Worm (Caenorhabditis elegans) whole organism, young adult: Measurements from ENCODE around the gene acr-20.

Source experiments
- B0035.1 ChIP-seq: sonication (generic microtip); optimal IDR thresholded peaks from 2 replicates; lab custom pipeline; 2016; ENCODE audit warnings: missing genetic modification characterization, mild to moderate bottlenecking, missing compliant biosample characterization, missing genotype, missing genetic modification reagents
- C06A6.2 ChIP-seq: fragments of 200-800 bp; sonication (Bioruptor generic); conservative IDR thresholded peaks from 2 replicates; pipeline ENCODE4 v1.3.6; 2022; ENCODE audit warnings: missing genetic modification characterization, missing compliant biosample characterization
- D2030.7 ChIP-seq: fragments of 200-800 bp; sonication (Bioruptor generic); IDR thresholded peaks from 2 replicates; pipeline ENCODE4 v1.3.6; 2022; ENCODE audit warnings: missing genetic modification reagents, missing genetic modification characterization, missing compliant biosample characterization
- F23B12.7 ChIP-seq: sonication (generic microtip); optimal IDR thresholded peaks from 2 replicates; lab custom pipeline; 2017; ENCODE audit warnings: missing genetic modification characterization, mild to moderate bottlenecking, missing compliant biosample characterization, antibody characterized with exemption, moderate library complexity; ENCODE audit not compliant: insufficient read depth
- F52B5.7 ChIP-seq: sonication (generic microtip); optimal IDR thresholded peaks from 2 replicates; lab custom pipeline; 2016; ENCODE audit warnings: mild to moderate bottlenecking, missing genetic modification characterization, missing compliant biosample characterization
- F57C9.4 ChIP-seq: sonication (generic microtip); optimal IDR thresholded peaks from 2 replicates; lab custom pipeline; 2017; ENCODE audit warnings: mild to moderate bottlenecking, missing genetic modification characterization, missing compliant biosample characterization
- K12H6.12 ChIP-seq: fragments of 200-800 bp; sonication (Bioruptor generic); optimal IDR thresholded peaks from 2 replicates; lab custom pipeline; 2018; ENCODE audit warnings: mild to moderate bottlenecking, missing genetic modification characterization, missing compliant biosample characterization
- Y53F4B.3 ChIP-seq: fragments of 200-800 bp; sonication (Bioruptor generic); IDR thresholded peaks from 2 replicates; pipeline ENCODE4 v1.3.6; 2022; ENCODE audit warnings: missing genetic modification reagents, missing genetic modification characterization, missing compliant biosample characterization
- atf-7 ChIP-seq: sonication (generic microtip); optimal IDR thresholded peaks from 2 replicates; lab custom pipeline; 2017; ENCODE audit warnings: mild to moderate bottlenecking, missing genetic modification characterization, missing compliant biosample characterization
- athp-1 ChIP-seq: sonication (generic microtip); optimal IDR thresholded peaks from 2 replicates; lab custom pipeline; 2017; ENCODE audit warnings: mild to moderate bottlenecking, missing genetic modification characterization, missing compliant biosample characterization
- cebp-1 ChIP-seq, 2 experiments: fragments of 200-800 bp in 1 of 2; sonication (Bioruptor generic) in 1 of 2; sonication (generic microtip) in 1 of 2; IDR thresholded peaks in 1 of 2; optimal IDR thresholded peaks in 1 of 2; 2 replicates each; pipeline versions ENCODE4 v1.3.6 to Lab custom; 2017 to 2022; ENCODE audit warnings: missing compliant biosample characterization in 2 of 2, missing genetic modification characterization in 2 of 2, mild to moderate bottlenecking in 1 of 2, missing genetic modification reagents in 1 of 2, moderate library complexity in 1 of 2
- ceh-27 ChIP-seq: fragments of 200-800 bp; sonication (Bioruptor generic); optimal IDR thresholded peaks from 2 replicates; lab custom pipeline; 2018; ENCODE audit warnings: mild to moderate bottlenecking, missing genetic modification characterization, moderate library complexity, missing compliant biosample characterization
- chd-7 ChIP-seq: sonication (generic microtip); optimal IDR thresholded peaks from 2 replicates; lab custom pipeline; 2016; ENCODE audit warnings: mild to moderate bottlenecking, missing genetic modification characterization, moderate library complexity, missing compliant biosample characterization
- dpff-1 ChIP-seq: sonication (generic microtip); optimal IDR thresholded peaks from 2 replicates; lab custom pipeline; 2017; ENCODE audit warnings: mild to moderate bottlenecking, missing genetic modification characterization, missing compliant biosample characterization
- dpl-1 ChIP-seq: fragments of 150-350 bp; optimal IDR thresholded peaks from 2 replicates; lab custom pipeline; 2014; ENCODE audit warnings: missing biosample characterization, missing genetic modification reagents, missing genetic modification characterization
- egl-44 ChIP-seq: fragments of 200-800 bp; sonication (Bioruptor generic); IDR thresholded peaks from 2 replicates; pipeline ENCODE4 v1.3.6; 2022; ENCODE audit warnings: missing genetic modification reagents, missing genetic modification characterization, missing compliant biosample characterization
- fkh-3 ChIP-seq: sonication (generic microtip); optimal IDR thresholded peaks from 2 replicates; lab custom pipeline; 2016; ENCODE audit warnings: mild to moderate bottlenecking, missing genetic modification characterization, missing compliant biosample characterization
- him-1 ChIP-seq: sonication (generic microtip); optimal IDR thresholded peaks from 2 replicates; lab custom pipeline; 2016; ENCODE audit warnings: missing genotype, missing genetic modification reagents, missing genetic modification characterization, missing compliant biosample characterization
- hrde-1 ChIP-seq: sonication (generic microtip); optimal IDR thresholded peaks from 2 replicates; lab custom pipeline; 2016; ENCODE audit warnings: missing genetic modification characterization, mild to moderate bottlenecking, missing compliant biosample characterization, moderate library complexity, missing genotype, missing genetic modification reagents, borderline replicate concordance
- hsf-1 ChIP-seq: fragments of 200-800 bp; sonication (Bioruptor generic); IDR thresholded peaks from 2 replicates; pipeline ENCODE4 v1.3.6; 2022; ENCODE audit warnings: missing genetic modification reagents, missing genetic modification characterization, missing compliant biosample characterization
- lag-1 ChIP-seq: fragments of 200-800 bp; sonication (Bioruptor generic); IDR thresholded peaks from 2 replicates; pipeline ENCODE4 v1.3.6; 2022; ENCODE audit warnings: missing genetic modification reagents, missing genetic modification characterization, missing compliant biosample characterization
- let-526 ChIP-seq: fragments of 200-800 bp; sonication (Bioruptor generic); IDR thresholded peaks from 2 replicates; pipeline ENCODE4 v1.3.6; 2022; ENCODE audit warnings: missing genetic modification reagents, missing genetic modification characterization, missing compliant biosample characterization
- lin-26 ChIP-seq: fragments of 200-800 bp; sonication (Bioruptor generic); IDR thresholded peaks from 2 replicates; pipeline ENCODE4 v1.3.6; 2022; ENCODE audit warnings: missing genetic modification reagents, missing genetic modification characterization, missing compliant biosample characterization
- lin-35 ChIP-seq, 3 experiments: fragments of 150-350 bp in 2 of 3; sonication (generic microtip) in 1 of 3; optimal IDR thresholded peaks; 2 replicates each; lab custom pipeline; 2014 to 2018; ENCODE audit warnings: missing biosample characterization in 3 of 3, missing genetic modification characterization in 3 of 3, missing genetic modification reagents in 3 of 3
- lsl-1 ChIP-seq: fragments of 200-800 bp; sonication (Bioruptor generic); optimal IDR thresholded peaks from 2 replicates; lab custom pipeline; 2018; ENCODE audit warnings: mild to moderate bottlenecking, missing genetic modification characterization, moderate library complexity, missing compliant biosample characterization
- lsy-27 ChIP-seq: sonication (generic microtip); optimal IDR thresholded peaks from 2 replicates; lab custom pipeline; 2017; ENCODE audit warnings: missing genetic modification characterization, mild to moderate bottlenecking, missing compliant biosample characterization, antibody characterized with exemption, missing genotype, borderline replicate concordance; ENCODE audit not compliant: insufficient read depth
- mxl-1 ChIP-seq: sonication (generic microtip); optimal IDR thresholded peaks from 2 replicates; lab custom pipeline; 2016; ENCODE audit warnings: missing genetic modification characterization, missing compliant biosample characterization
- nfya-2 ChIP-seq: fragments of 200-800 bp; sonication (Bioruptor generic); IDR thresholded peaks from 2 replicates; pipeline ENCODE4 v1.3.6; 2022; ENCODE audit warnings: missing genetic modification reagents, missing genetic modification characterization, missing compliant biosample characterization
- nfyb-1 ChIP-seq: fragments of 200-800 bp; sonication (Bioruptor generic); IDR thresholded peaks from 2 replicates; pipeline ENCODE4 v1.3.6; 2022; ENCODE audit warnings: missing genetic modification reagents, missing genetic modification characterization, missing compliant biosample characterization
- nhr-120 ChIP-seq: fragments of 200-800 bp; sonication (Bioruptor generic); IDR thresholded peaks from 2 replicates; pipeline ENCODE4 v1.3.6; 2022; ENCODE audit warnings: missing genetic modification characterization, missing compliant biosample characterization
- nhr-179 ChIP-seq: sonication (generic microtip); optimal IDR thresholded peaks from 2 replicates; lab custom pipeline; 2016; ENCODE audit warnings: mild to moderate bottlenecking, missing genetic modification characterization, missing compliant biosample characterization
- nhr-80 ChIP-seq: sonication (generic microtip); optimal IDR thresholded peaks from 2 replicates; lab custom pipeline; 2016; ENCODE audit warnings: missing genetic modification characterization, missing compliant biosample characterization
- nhr-90 ChIP-seq: sonication (generic microtip); optimal IDR thresholded peaks from 2 replicates; lab custom pipeline; 2016; ENCODE audit warnings: missing genotype, mild to moderate bottlenecking, missing genetic modification characterization, missing compliant biosample characterization
- pbrm-1 ChIP-seq: fragments of 200-800 bp; sonication (Bioruptor generic); IDR thresholded peaks from 2 replicates; pipeline ENCODE4 v1.3.6; 2022; ENCODE audit warnings: missing genetic modification reagents, missing genetic modification characterization, missing compliant biosample characterization
- rcor-1 ChIP-seq: fragments of 200-800 bp; sonication (Bioruptor generic); IDR thresholded peaks from 2 replicates; pipeline ENCODE4 v1.3.6; 2022; ENCODE audit warnings: missing genetic modification reagents, missing genetic modification characterization, missing compliant biosample characterization
- repo-1 ChIP-seq: sonication (generic microtip); optimal IDR thresholded peaks from 2 replicates; lab custom pipeline; 2017; ENCODE audit warnings: mild to moderate bottlenecking, missing genetic modification characterization, missing compliant biosample characterization
- rpc-1 ChIP-seq, 2 experiments: fragments of 150-350 bp in 1 of 2; sonication (generic microtip) in 1 of 2; optimal IDR thresholded peaks; 2 replicates each; lab custom pipeline; 2014 to 2018; ENCODE audit warnings: missing biosample characterization in 1 of 2, missing genetic modification characterization in 1 of 2, missing genetic modification reagents in 1 of 2, missing genotype in 1 of 2
- snpc-1.3 ChIP-seq: sonication (generic microtip); optimal IDR thresholded peaks from 2 replicates; lab custom pipeline; 2017; ENCODE audit warnings: missing genetic modification characterization, mild to moderate bottlenecking, missing compliant biosample characterization, antibody characterized with exemption, moderate library complexity, missing genotype, missing genetic modification reagents; ENCODE audit not compliant: insufficient read depth
- snpc-3.4 ChIP-seq: sonication (generic microtip); optimal IDR thresholded peaks from 2 replicates; lab custom pipeline; 2017; ENCODE audit warnings: missing genetic modification characterization, mild to moderate bottlenecking, missing compliant biosample characterization, antibody characterized with exemption, moderate library complexity, missing genotype, missing genetic modification reagents
- snpc-4 ChIP-seq, 5 experiments: fragments of 150-350 bp in 1 of 5; sonication (generic microtip) in 4 of 5; optimal IDR thresholded peaks; 2 replicates each; lab custom pipeline; 2014 to 2018; ENCODE audit warnings: missing genetic modification characterization in 5 of 5, missing biosample characterization in 3 of 5, antibody characterized with exemption in 2 of 5, mild to moderate bottlenecking in 2 of 5, missing compliant biosample characterization in 2 of 5, missing genotype in 2 of 5, moderate library complexity in 2 of 5, missing genetic modification reagents in 1 of 5
- unc-130 ChIP-seq: sonication (generic microtip); optimal IDR thresholded peaks from 2 replicates; lab custom pipeline; 2016; ENCODE audit warnings: missing genetic modification reagents, missing genetic modification characterization, missing compliant biosample characterization
- xnd-1 ChIP-seq: sonication (generic microtip); optimal IDR thresholded peaks from 2 replicates; lab custom pipeline; 2016; ENCODE audit warnings: missing genotype, missing genetic modification reagents, missing genetic modification characterization, missing compliant biosample characterization
- zfh-2 ChIP-seq: fragments of 200-800 bp; sonication (Bioruptor generic); conservative IDR thresholded peaks from 2 replicates; pipeline ENCODE4 v1.3.6; 2022; ENCODE audit warnings: missing genetic modification reagents, missing genetic modification characterization, missing compliant biosample characterization
- ztf-18 ChIP-seq: sonication (generic microtip); optimal IDR thresholded peaks from 2 replicates; lab custom pipeline; 2016; ENCODE audit warnings: missing genotype, mild to moderate bottlenecking, missing genetic modification characterization, missing compliant biosample characterization
- ztf-22 ChIP-seq: fragments of 200-800 bp; sonication (Bioruptor generic); optimal IDR thresholded peaks from 2 replicates; lab custom pipeline; 2018; ENCODE audit warnings: mild to moderate bottlenecking, missing genetic modification characterization, moderate library complexity, missing compliant biosample characterization
- ztf-26 ChIP-seq: sonication (generic microtip); optimal IDR thresholded peaks from 2 replicates; lab custom pipeline; 2017; ENCODE audit warnings: missing genetic modification characterization, missing compliant biosample characterization
- ztf-28 ChIP-seq: fragments of 200-800 bp; sonication (Bioruptor generic); IDR thresholded peaks from 2 replicates; pipeline ENCODE4 v1.3.6; 2022; ENCODE audit warnings: missing genetic modification reagents, missing genetic modification characterization, missing compliant biosample characterization

Gene acr-20

ce11 chrII:14357936-14358416 lies 19.7 kb downstream of the acr-20 start, which contains the start of the genes agl-1 and pfs-2:
Gene agl-1 (minus strand): TSS chrII:14358113.
Gene pfs-2 (plus strand): TSS chrII:14358366.
- TF ChIP-seq K12H6.12 (tag; lab: Kevin White, UChicago) (peak; percentile 29), C06A6.2 (no peak), let-526 (GFP tag; lab: Robert Waterston, UW) (no peak), lsl-1 (peak; percentile 35), lin-35 (GFP tag; optimal IDR thresholded peaks at IDR 0.05; lab: Kevin White, UChicago) (peak in 2 of 3 experiments; percentile 18 to 90), ceh-27 (GFP tag; lab: Kevin White, UChicago) (peak; percentile 65), nhr-120 (GFP tag; lab: Robert Waterston, UW) (no peak), nhr-80 (tag; lab: Kevin White, UChicago) (peak; percentile 5), rpc-1 (optimal IDR thresholded peaks at IDR 0.05; lab: Kevin White, UChicago) (no peak), rpc-1 (tag; optimal IDR thresholded peaks at IDR 0.05; lab: Kevin White, UChicago) (no peak), xnd-1 (tag; lab: Kevin White, UChicago) (no peak), dpff-1 (tag; lab: Kevin White, UChicago) (no peak), nfya-2 (GFP tag; lab: Robert Waterston, UW) (no peak), him-1 (tag; lab: Kevin White, UChicago) (no peak), ztf-28 (GFP tag; lab: Robert Waterston, UW) (no peak), F52B5.7 (no peak), atf-7 (tag; lab: Kevin White, UChicago) (no peak), hsf-1 (GFP tag; lab: Robert Waterston, UW) (no peak), Y53F4B.3 (GFP tag; lab: Robert Waterston, UW) (no peak), lin-26 (GFP tag; lab: Robert Waterston, UW) (no peak), snpc-3.4 (no peak), ztf-22 (GFP tag; lab: Kevin White, UChicago) (no peak), snpc-1.3 (tag; lab: Kevin White, UChicago) (peak; percentile 32), zfh-2 (GFP tag; lab: Robert Waterston, UW) (no peak), B0035.1 (tag; lab: Kevin White, UChicago) (no peak), unc-130 (GFP tag; lab: Kevin White, UChicago) (no peak), F57C9.4 (no peak), nhr-179 (tag; lab: Kevin White, UChicago) (no peak), F23B12.7 (peak; percentile 69), fkh-3 (tag; lab: Kevin White, UChicago) (no peak), nhr-90 (no peak), athp-1 (tag; lab: Kevin White, UChicago) (no peak), lag-1 (GFP tag; lab: Robert Waterston, UW) (no peak), lsy-27 (tag; lab: Kevin White, UChicago) (no peak), rcor-1 (GFP tag; lab: Robert Waterston, UW) (no peak), nfyb-1 (GFP tag; lab: Robert Waterston, UW) (no peak), ztf-26 (tag; lab: Kevin White, UChicago) (no peak), dpl-1 (GFP tag; lab: Kevin White, UChicago) (peak; percentile 34), egl-44 (no peak), cebp-1 (GFP tag; IDR thresholded peaks at IDR 0.05; lab: Robert Waterston, UW) (no peak), cebp-1 (tag; optimal IDR thresholded peaks at IDR 0.05; lab: Kevin White, UChicago) (peak; percentile 68), D2030.7 (GFP tag; lab: Robert Waterston, UW) (peak; percentile 47; the same call in 1 of the 2 replicates), mxl-1 (tag; lab: Kevin White, UChicago) (no peak), chd-7 (tag; lab: Kevin White, UChicago) (no peak), snpc-4 (GFP tag; optimal IDR thresholded peaks at IDR 0.05; lab: Kevin White, UChicago) (no peak), snpc-4 (tag; optimal IDR thresholded peaks at IDR 0.05; lab: Kevin White, UChicago) (peak in 2 of 4 experiments; percentile 39 to 51), repo-1 (no peak), ztf-18 (tag; lab: Kevin White, UChicago) (peak; percentile 43), pbrm-1 (no peak), hrde-1 (tag; lab: Kevin White, UChicago) (no peak)
